Worm (Caenorhabditis elegans) whole organism, L2 larva: Measurements from ENCODE around the gene ZK673.6.

Source experiments
- aly-2 ChIP-seq: fragments of 150-350 bp; optimal IDR thresholded peaks from 2 replicates; lab custom pipeline; 2014; ENCODE audit warnings: missing biosample characterization, missing genetic modification characterization
- blmp-1 ChIP-seq: sonication (generic microtip); optimal IDR thresholded peaks from 2 replicates; lab custom pipeline; 2017; ENCODE audit warnings: missing genetic modification characterization, mild to moderate bottlenecking, missing compliant biosample characterization, antibody characterized with exemption, moderate library complexity; ENCODE audit not compliant: insufficient read depth
- ceh-82 ChIP-seq: fragments of 150-350 bp; optimal IDR thresholded peaks from 2 replicates; lab custom pipeline; 2014; ENCODE audit warnings: missing biosample characterization, missing genetic modification characterization
- nhr-12 ChIP-seq: fragments of 150-350 bp; optimal IDR thresholded peaks from 2 replicates; lab custom pipeline; 2014; ENCODE audit warnings: missing biosample characterization, missing genetic modification characterization
- unc-39 ChIP-seq: fragments of 150-350 bp; optimal IDR thresholded peaks from 2 replicates; lab custom pipeline; 2014; ENCODE audit warnings: missing biosample characterization, missing genetic modification characterization
- zag-1 ChIP-seq: fragments of 150-350 bp; optimal IDR thresholded peaks from 2 replicates; lab custom pipeline; 2014; ENCODE audit warnings: missing biosample characterization, missing genetic modification characterization
- ztf-4 ChIP-seq: fragments of 150-350 bp; optimal IDR thresholded peaks from 2 replicates; lab custom pipeline; 2014; ENCODE audit warnings: missing biosample characterization, missing genetic modification characterization

DNA sequence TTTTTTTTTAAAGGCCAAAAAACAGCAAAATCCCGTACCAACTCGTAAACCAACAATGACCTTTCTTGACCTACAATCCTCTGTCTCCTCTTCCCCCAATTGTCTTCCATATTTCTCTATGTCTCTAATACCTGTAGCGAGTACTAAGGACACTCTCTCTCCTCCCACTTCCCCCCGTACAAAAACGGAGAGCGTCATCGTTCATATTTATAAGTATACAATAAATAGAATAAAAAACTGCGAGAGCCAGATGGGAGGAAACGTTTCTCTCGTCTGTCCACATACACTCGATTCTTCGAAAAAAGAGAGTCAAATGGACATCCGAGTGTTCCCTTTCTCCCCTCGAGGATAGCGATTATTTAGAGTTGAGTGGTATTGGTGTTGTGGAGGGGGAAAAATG is 40.6 kb upstream of the ZK673.6 start:
- TF ChIP-seq zag-1 (tag; lab: Kevin White, UChicago) (no peak), aly-2 (no peak), ceh-82 (tag; lab: Kevin White, UChicago) (no peak), nhr-12 (tag; lab: Kevin White, UChicago) (no peak), ztf-4 (tag; lab: Kevin White, UChicago) (no peak), unc-39 (no peak), blmp-1 (tag; lab: Kevin White, UChicago) (no peak)
